Worm (Caenorhabditis elegans) whole organism, L4 larva: ENCODE results near the gene aqp-8.

Experiments
- F10B5.3 ChIP-seq: sonication (generic microtip); optimal IDR thresholded peaks from 2 replicates; lab custom pipeline; 2016; ENCODE audit warnings: mild to moderate bottlenecking, missing genetic modification characterization, missing compliant biosample characterization
- F44E2.7 ChIP-seq: fragments of 200-800 bp; sonication (Bioruptor generic); IDR thresholded peaks from 2 replicates; pipeline ENCODE4 v2.1.2; 2022; ENCODE audit warnings: missing genetic modification characterization, missing compliant biosample characterization
- R02D3.7 ChIP-seq: fragments of 150-350 bp; sonication (generic microtip); optimal IDR thresholded peaks from 3 replicates; lab custom pipeline; 2014; ENCODE audit warnings: missing biosample characterization, missing genetic modification characterization
- T20F7.1 ChIP-seq: fragments of 200-800 bp; sonication (Bioruptor generic); optimal IDR thresholded peaks from 2 replicates; lab custom pipeline; 2018; ENCODE audit warnings: mild to moderate bottlenecking, missing genetic modification characterization, missing compliant biosample characterization
- T26A8.4 ChIP-seq: fragments of 200-800 bp; sonication (Bioruptor generic); IDR thresholded peaks from 2 replicates; pipeline ENCODE4 v1.3.6; 2022; ENCODE audit warnings: missing genetic modification characterization, missing compliant biosample characterization
- Y105C5A.15 ChIP-seq: fragments of 200-800 bp; sonication (Bioruptor generic); IDR thresholded peaks from 2 replicates; pipeline ENCODE4 v1.3.6; 2022; ENCODE audit warnings: missing genetic modification characterization, missing compliant biosample characterization
- ZK546.5 ChIP-seq, 2 experiments: sonication (generic microtip); optimal IDR thresholded peaks; 2 replicates each; lab custom pipeline; 2017; ENCODE audit warnings: missing biosample characterization in 2 of 2, missing genetic modification characterization in 2 of 2
- aha-1 ChIP-seq: fragments of 150-350 bp; peaks from one replicate; lab custom pipeline; 2014; ENCODE audit warnings: missing biosample characterization, missing genetic modification characterization
- aly-2 ChIP-seq: sonication (generic microtip); optimal IDR thresholded peaks from 2 replicates; lab custom pipeline; 2018; ENCODE audit warnings: missing biosample characterization, missing genetic modification characterization
- attf-4 ChIP-seq: sonication (generic microtip); optimal IDR thresholded peaks from 3 replicates; lab custom pipeline; 2017; ENCODE audit warnings: missing biosample characterization, missing genetic modification characterization
- ceh-32 ChIP-seq: sonication (generic microtip); optimal IDR thresholded peaks from 2 replicates; lab custom pipeline; 2016; ENCODE audit warnings: mild to moderate bottlenecking, missing genetic modification characterization, missing compliant biosample characterization; ENCODE audit not compliant: poor library complexity
- ceh-44 ChIP-seq: fragments of 200-800 bp; sonication (Bioruptor generic); IDR thresholded peaks from 2 replicates; pipeline ENCODE4 v1.3.6; 2022; ENCODE audit warnings: missing genetic modification reagents, missing genetic modification characterization, missing compliant biosample characterization
- ceh-62 ChIP-seq: sonication (generic microtip); optimal IDR thresholded peaks from 2 replicates; lab custom pipeline; 2017; ENCODE audit warnings: missing biosample characterization, missing genetic modification characterization
- ces-1 ChIP-seq: fragments of 150-350 bp; sonication (generic microtip); optimal IDR thresholded peaks from 4 replicates; lab custom pipeline; 2014; ENCODE audit warnings: missing biosample characterization, missing genetic modification reagents, missing genetic modification characterization
- cey-2 ChIP-seq: sonication (generic microtip); optimal IDR thresholded peaks from 3 replicates; lab custom pipeline; 2017; ENCODE audit warnings: missing genetic modification characterization, mild to moderate bottlenecking, missing compliant biosample characterization, antibody characterized with exemption, borderline replicate concordance; ENCODE audit not compliant: insufficient read depth
- daf-19 ChIP-seq: fragments of 200-800 bp; sonication (Bioruptor generic); conservative IDR thresholded peaks from 2 replicates; pipeline ENCODE4 v1.3.6; 2022; ENCODE audit warnings: missing genetic modification characterization, missing compliant biosample characterization
- dmd-6 ChIP-seq: fragments of 200-800 bp; sonication (Bioruptor generic); IDR thresholded peaks from 2 replicates; pipeline ENCODE4 v1.3.6; 2022; ENCODE audit warnings: missing genetic modification reagents, missing genetic modification characterization, missing compliant biosample characterization
- dmd-8 ChIP-seq: fragments of 200-800 bp; sonication (Bioruptor generic); IDR thresholded peaks from 2 replicates; pipeline ENCODE4 v1.3.6; 2022; ENCODE audit warnings: missing genetic modification characterization, missing compliant biosample characterization
- dpl-1 ChIP-seq: fragments of 150-350 bp; optimal IDR thresholded peaks from 2 replicates; lab custom pipeline; 2014; ENCODE audit warnings: missing biosample characterization, missing genetic modification reagents, missing genetic modification characterization
- duxl-1 ChIP-seq: sonication (generic microtip); optimal IDR thresholded peaks from 2 replicates; lab custom pipeline; 2016; ENCODE audit warnings: mild to moderate bottlenecking, missing genetic modification characterization, moderate library complexity, missing compliant biosample characterization; ENCODE audit not compliant: poor library complexity
- dve-1 ChIP-seq: sonication (generic microtip); optimal IDR thresholded peaks from 2 replicates; lab custom pipeline; 2017; ENCODE audit warnings: antibody characterized with exemption, mild to moderate bottlenecking, missing genetic modification characterization, missing compliant biosample characterization; ENCODE audit not compliant: insufficient read depth
- egl-27 ChIP-seq: sonication (generic microtip); optimal IDR thresholded peaks from 3 replicates; lab custom pipeline; 2017; ENCODE audit warnings: missing biosample characterization, missing genetic modification reagents, missing genetic modification characterization
- hlh-11 ChIP-seq: fragments of 200-800 bp; sonication (Bioruptor generic); optimal IDR thresholded peaks from 2 replicates; lab custom pipeline; 2018; ENCODE audit warnings: mild to moderate bottlenecking, missing genetic modification characterization, missing compliant biosample characterization
- lin-13 ChIP-seq: fragments of 150-350 bp; optimal IDR thresholded peaks from 2 replicates; lab custom pipeline; 2014; ENCODE audit warnings: missing biosample characterization, missing genetic modification reagents, missing genetic modification characterization
- lir-3 ChIP-seq: sonication (generic microtip); optimal IDR thresholded peaks from 2 replicates; lab custom pipeline; 2016; ENCODE audit warnings: mild to moderate bottlenecking, missing genetic modification characterization, missing compliant biosample characterization
- mdl-1 ChIP-seq, 2 experiments: fragments of 150-350 bp in 1 of 2; sonication (generic microtip) in 1 of 2; optimal IDR thresholded peaks; 2 replicates each; lab custom pipeline; 2014 to 2017; ENCODE audit warnings: missing biosample characterization in 2 of 2, missing genetic modification characterization in 2 of 2
- mep-1 ChIP-seq: fragments of 150-350 bp; sonication (generic microtip); optimal IDR thresholded peaks from 3 replicates; lab custom pipeline; 2014; ENCODE audit warnings: missing biosample characterization, missing genetic modification characterization
- mes-2 ChIP-seq: sonication (generic microtip); optimal IDR thresholded peaks from 2 replicates; lab custom pipeline; 2016; ENCODE audit warnings: missing genotype, mild to moderate bottlenecking, missing genetic modification characterization, missing compliant biosample characterization; ENCODE audit not compliant: poor library complexity, severe bottlenecking
- nhr-10 ChIP-seq: fragments of 150-350 bp; optimal IDR thresholded peaks from 2 replicates; lab custom pipeline; 2014; ENCODE audit warnings: missing biosample characterization, missing genetic modification characterization
- nhr-237 ChIP-seq: sonication (generic microtip); optimal IDR thresholded peaks from 2 replicates; lab custom pipeline; 2017; ENCODE audit warnings: missing biosample characterization, missing genetic modification characterization
- nhr-28 ChIP-seq: fragments of 150-350 bp; optimal IDR thresholded peaks from 2 replicates; lab custom pipeline; 2014; ENCODE audit warnings: missing biosample characterization, missing genetic modification characterization
- nhr-76 ChIP-seq: fragments of 150-350 bp; optimal IDR thresholded peaks from 2 replicates; lab custom pipeline; 2014; ENCODE audit warnings: missing biosample characterization, missing genetic modification characterization
- pha-4 ChIP-seq, 2 experiments: fragments of 150-350 bp in 1 of 2; fragments of 200-800 bp in 1 of 2; sonication (Bioruptor generic) in 1 of 2; IDR thresholded peaks in 1 of 2; optimal IDR thresholded peaks in 1 of 2; 2 replicates each; pipeline versions ENCODE4 v1.3.6 to Lab custom; 2014 to 2022; ENCODE audit warnings: missing genetic modification characterization in 2 of 2, missing genetic modification reagents in 2 of 2, missing biosample characterization in 1 of 2, missing compliant biosample characterization in 1 of 2
- pqm-1 ChIP-seq: sonication (generic microtip); optimal IDR thresholded peaks from 2 replicates; lab custom pipeline; 2017; ENCODE audit warnings: missing biosample characterization, missing genetic modification characterization
- saeg-2 ChIP-seq: fragments of 200-800 bp; sonication (Bioruptor generic); IDR thresholded peaks from 2 replicates; pipeline ENCODE4 v1.3.6; 2022; ENCODE audit warnings: missing genetic modification reagents, missing genetic modification characterization, missing compliant biosample characterization
- sdz-12 ChIP-seq: fragments of 200-800 bp; sonication (Bioruptor generic); optimal IDR thresholded peaks from 2 replicates; lab custom pipeline; 2018; ENCODE audit warnings: mild to moderate bottlenecking, missing genetic modification characterization, missing compliant biosample characterization
- set-16 ChIP-seq: fragments of 200-800 bp; sonication (Bioruptor generic); IDR thresholded peaks from 2 replicates; pipeline ENCODE4 v1.3.6; 2022; ENCODE audit warnings: missing genetic modification reagents, missing genetic modification characterization, missing compliant biosample characterization
- tag-97 ChIP-seq: fragments of 200-800 bp; sonication (Bioruptor generic); IDR thresholded peaks from 2 replicates; pipeline ENCODE4 v1.3.6; 2022; ENCODE audit warnings: missing genetic modification characterization, missing compliant biosample characterization
- unc-130 ChIP-seq: sonication (generic microtip); optimal IDR thresholded peaks from 2 replicates; lab custom pipeline; 2016; ENCODE audit warnings: missing genetic modification reagents, missing genetic modification characterization, missing compliant biosample characterization
- unc-62 ChIP-seq, 3 experiments: fragments of 150-350 bp in 1 of 3; sonication (generic microtip); optimal IDR thresholded peaks in 2 of 3; peaks in 1 of 3; 1 replicate in 1 of 3; 2 replicates in 2 of 3; lab custom pipeline; 2014 to 2017; ENCODE audit warnings: missing biosample characterization in 3 of 3, missing genetic modification characterization in 3 of 3, missing genetic modification reagents in 3 of 3, missing genotype in 1 of 3
- vab-7 ChIP-seq: fragments of 200-800 bp; sonication (Bioruptor generic); IDR thresholded peaks from 2 replicates; pipeline ENCODE4 v1.3.6; 2022; ENCODE audit warnings: missing genetic modification reagents, missing genetic modification characterization, missing compliant biosample characterization
- zfp-2 ChIP-seq: sonication (generic microtip); optimal IDR thresholded peaks from 2 replicates; lab custom pipeline; 2016; ENCODE audit warnings: mild to moderate bottlenecking, missing genetic modification characterization, missing compliant biosample characterization
- ztf-11 ChIP-seq: fragments of 150-350 bp; optimal IDR thresholded peaks from 2 replicates; lab custom pipeline; 2014; ENCODE audit warnings: missing biosample characterization, missing genetic modification characterization

Gene aqp-8

DNA sequence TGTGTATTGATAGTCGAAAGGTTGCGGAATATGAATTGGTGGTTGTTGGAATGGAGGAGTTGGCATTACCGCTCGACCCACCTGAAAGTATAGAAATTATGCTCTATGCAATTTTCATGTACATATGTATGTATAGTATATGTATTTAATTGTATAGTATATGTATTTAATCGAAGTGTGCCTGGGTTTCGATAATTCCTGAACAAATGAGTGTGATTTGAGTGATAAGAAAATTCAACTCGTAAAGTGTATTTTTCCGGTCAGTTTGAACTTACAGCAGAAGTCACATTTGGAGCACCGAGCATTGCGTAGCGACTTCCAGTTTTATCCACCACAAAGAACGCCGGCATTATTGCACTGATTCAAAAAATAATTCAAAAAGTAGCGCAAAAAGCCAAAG is 46.1 kb downstream of the aqp-8 start (continued):
- TF ChIP-seq F44E2.7 (GFP tag; lab: Robert Waterston, UW) (no peak), dpl-1 (no peak), aly-2 (no peak), unc-62 (GFP tag; optimal IDR thresholded peaks at IDR 0.05 in 1 of 2; lab: Kevin White, UChicago) (no peak), unc-62 (tag; optimal IDR thresholded peaks at IDR 0.05; lab: Kevin White, UChicago) (no peak), saeg-2 (GFP tag; lab: Robert Waterston, UW) (no peak), nhr-237 (tag; lab: Kevin White, UChicago) (no peak), attf-4 (tag; lab: Kevin White, UChicago) (no peak), dmd-6 (GFP tag; lab: Robert Waterston, UW) (peak; percentile 37; the same call in 1 of the 2 replicates), daf-19 (no peak), ztf-11 (tag; lab: Kevin White, UChicago) (no peak), mdl-1 (tag; optimal IDR thresholded peaks at IDR 0.05; lab: Kevin White, UChicago) (no peak), nhr-10 (tag; lab: Kevin White, UChicago) (no peak), vab-7 (GFP tag; lab: Robert Waterston, UW) (no peak), mes-2 (no peak), pqm-1 (tag; lab: Kevin White, UChicago) (peak; percentile 4), T20F7.1 (GFP tag; lab: Kevin White, UChicago) (no peak), dmd-8 (no peak), ZK546.5 (tag; optimal IDR thresholded peaks at IDR 0.05; lab: Kevin White, UChicago) (no peak), nhr-76 (tag; lab: Kevin White, UChicago) (no peak), ceh-44 (GFP tag; lab: Robert Waterston, UW) (no peak), tag-97 (GFP tag; lab: Robert Waterston, UW) (no peak), sdz-12 (no peak), mep-1 (no peak), ces-1 (no peak), nhr-28 (tag; lab: Kevin White, UChicago) (peak; percentile 96), dve-1 (tag; lab: Kevin White, UChicago) (peak; percentile 6), ceh-32 (tag; lab: Kevin White, UChicago) (no peak), zfp-2 (no peak), Y105C5A.15 (GFP tag; lab: Robert Waterston, UW) (no peak), F10B5.3 (no peak), hlh-11 (peak; percentile 24), pha-4 (GFP tag; IDR thresholded peaks at IDR 0.05; lab: Robert Waterston, UW) (no peak), pha-4 (tag; optimal IDR thresholded peaks at IDR 0.05; lab: Kevin White, UChicago) (no peak), unc-130 (GFP tag; lab: Kevin White, UChicago) (no peak), lin-13 (no peak), set-16 (GFP tag; lab: Robert Waterston, UW) (no peak), R02D3.7 (tag; lab: Kevin White, UChicago) (no peak)

ce11 chrX:4658303-4658702 is 46.5 kb downstream of the aqp-8 start:
- TF ChIP-seq aha-1 (tag; lab: Kevin White, UChicago), result peak; percentile 38
- TF ChIP-seq hlh-11, result no peak
- TF ChIP-seq unc-62 (GFP tag; optimal IDR thresholded peaks at IDR 0.05 in 1 of 2; lab: Kevin White, UChicago), result peak in 1 of 2 experiments; percentile 44
- TF ChIP-seq unc-62 (tag; optimal IDR thresholded peaks at IDR 0.05; lab: Kevin White, UChicago), result no peak

- TF ChIP-seq dve-1 (tag; lab: Kevin White, UChicago), result no peak
- TF ChIP-seq T26A8.4 (GFP tag; lab: Robert Waterston, UW), result no peak
- TF ChIP-seq zfp-2, result no peak
- no peak for TF ChIP-seq lir-3 (tag; lab: Kevin White, UChicago)
- no peak for TF ChIP-seq egl-27
- no peak for TF ChIP-seq duxl-1 (tag; lab: Kevin White, UChicago)
- TF ChIP-seq ces-1, result no peak
- no peak for TF ChIP-seq cey-2
- no peak for TF ChIP-seq ceh-62 (tag; lab: Kevin White, UChicago)
- TF ChIP-seq mep-1, result no peak
- TF ChIP-seq R02D3.7 (tag; lab: Kevin White, UChicago), result no peak
- no peak for TF ChIP-seq pqm-1 (tag; lab: Kevin White, UChicago)
Measured at ce11 chrX:4657577-4657976, 47.2 kb downstream of the aqp-8 start.
